Worm (Caenorhabditis elegans): ENCODE data around the gene R07A4.3.
A peak's percentile ranks its signal among the peaks of the same experiment; 100 is the strongest.

Gene R07A4.3

ce11 chrX:10758453-10758852 is 5.0 kb downstream of the R07A4.3 start:
- 0 out of 2 replicates have a peak, but pooled peaks have one; percentile 12 for TF ChIP-seq nfya-2 (GFP tag; IDR thresholded peaks at IDR 0.05)
- TF ChIP-seq snpc-1.1 (tag; optimal IDR thresholded peaks at IDR 0.05; ENCODE audit: insufficient read depth) = no peak

DNA sequence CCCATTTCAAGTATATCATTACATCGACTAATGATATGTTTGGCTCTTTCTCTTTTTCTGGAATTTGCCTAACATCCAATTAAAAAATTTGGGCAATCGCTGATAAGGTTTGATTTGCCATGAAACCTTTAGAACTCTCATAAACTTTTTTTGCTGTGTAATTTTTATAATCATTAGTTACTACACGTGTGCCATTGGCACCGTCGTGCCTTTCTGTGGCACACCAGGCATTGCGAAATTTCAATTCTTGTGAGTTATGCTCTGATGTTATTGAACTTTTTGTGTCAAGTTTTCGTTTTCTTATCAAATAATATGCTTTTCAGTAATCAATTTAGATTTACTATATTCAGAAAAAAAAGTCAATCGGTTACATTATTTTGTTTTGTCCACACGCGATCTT is 7.5 kb downstream of the R07A4.3 start:
- TF ChIP-seq Y53F4B.3 (GFP tag; IDR thresholded peaks at IDR 0.05) (no peak), cebp-1 (GFP tag; IDR thresholded peaks at IDR 0.05) (peak; percentile 81), cebp-1 (tag; optimal IDR thresholded peaks at IDR 0.05) (peak; percentile 91), nhr-80 (tag; optimal IDR thresholded peaks at IDR 0.05) (peak; percentile 6)

DNA sequence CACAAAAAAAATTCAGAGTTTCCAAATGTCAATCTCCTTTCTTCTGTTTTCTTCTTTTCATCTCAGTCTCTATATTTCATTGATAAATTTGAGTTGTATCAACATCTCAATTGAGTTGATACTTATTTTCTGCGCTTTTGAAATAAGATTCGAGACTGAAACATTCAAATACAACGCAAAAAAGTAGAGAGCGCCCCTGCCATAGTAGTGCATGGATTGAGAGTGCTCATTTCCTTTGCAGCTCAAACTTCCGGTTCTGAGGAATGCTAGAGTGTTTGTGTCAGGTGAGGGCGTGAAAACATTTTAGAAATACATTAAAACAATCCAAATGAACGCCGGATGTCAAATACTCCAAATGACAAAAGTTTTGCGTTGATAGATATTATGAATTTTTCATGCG is 9.9 kb downstream of the R07A4.3 start:
- TF ChIP-seq ztf-6 (GFP tag; IDR thresholded peaks at IDR 0.05) (no peak), madf-8 (GFP tag; conservative IDR thresholded peaks at IDR 0.05) (no peak), B0019.2 (GFP tag; conservative IDR thresholded peaks at IDR 0.05) (no peak), F55B11.4 (tag; optimal IDR thresholded peaks at IDR 0.05; ENCODE audit: borderline replicate concordance, insufficient read depth) (no peak)

- no peak for TF ChIP-seq C17E4.6 (GFP tag; IDR thresholded peaks at IDR 0.05)
- TF ChIP-seq ceh-79 (tag; optimal IDR thresholded peaks at IDR 0.05) = no peak
- TF ChIP-seq K11D2.4 (GFP tag; IDR thresholded peaks at IDR 0.05) = peak; percentile 70; the same call in 1 of the 2 replicates
- no peak for TF ChIP-seq ama-1 (optimal IDR thresholded peaks at IDR 0.05)
- no peak for TF ChIP-seq ama-1 (GFP tag; optimal IDR thresholded peaks at IDR 0.05)
- peak; percentile 62 for TF ChIP-seq tbp1 (GFP tag; optimal IDR thresholded peaks at IDR 0.05)
- TF ChIP-seq let-607 (tag; optimal IDR thresholded peaks at IDR 0.05) = peak; percentile 51 to 83
- TF ChIP-seq dpl-1 (GFP tag; optimal IDR thresholded peaks at IDR 0.05) = no peak
- no peak for TF ChIP-seq him-1 (tag; optimal IDR thresholded peaks at IDR 0.05)
- TF ChIP-seq nhr-90 (tag; optimal IDR thresholded peaks at IDR 0.05) = peak; percentile 61
- peak; percentile 54 for TF ChIP-seq athp-1 (tag; optimal IDR thresholded peaks at IDR 0.05)
- TF ChIP-seq D2030.7 (GFP tag; IDR thresholded peaks at IDR 0.05) = no peak
- TF ChIP-seq ztf-22 (GFP tag; optimal IDR thresholded peaks at IDR 0.05) = peak; percentile 87
- no peak for TF ChIP-seq bed-1 (GFP tag; IDR thresholded peaks at IDR 0.05)
- TF ChIP-seq Y53F4B.3 (GFP tag; IDR thresholded peaks at IDR 0.05) = no peak
- TF ChIP-seq ztf-3 (GFP tag; optimal IDR thresholded peaks at IDR 0.05) = peak; percentile 6
- TF ChIP-seq gei-17 (GFP tag; optimal IDR thresholded peaks at IDR 0.05) = peak; percentile 80
- TF ChIP-seq tlf-1 (GFP tag; optimal IDR thresholded peaks at IDR 0.05) = peak; percentile 64
- peak; percentile 91 for TF ChIP-seq K12H6.12 (tag; optimal IDR thresholded peaks at IDR 0.05)
- peak; percentile 82 for TF ChIP-seq ZK185.1 (tag; optimal IDR thresholded peaks at IDR 0.05; ENCODE audit: poor library complexity, severe bottlenecking)
- TF ChIP-seq nhr-179 (tag; optimal IDR thresholded peaks at IDR 0.05) = no peak
- TF ChIP-seq F49E8.2 (tag; optimal IDR thresholded peaks at IDR 0.05; ENCODE audit: insufficient read depth) = no peak
- TF ChIP-seq snpc-4 (GFP tag; optimal IDR thresholded peaks at IDR 0.05) = no peak
- peak in 3 of 4 experiments; percentile 50 to 78 (median 64) for TF ChIP-seq snpc-4 (tag; optimal IDR thresholded peaks at IDR 0.05)
- TF ChIP-seq unc-62 (GFP tag; optimal IDR thresholded peaks at IDR 0.05) = peak; percentile 58
- peak in 1 of 2 experiments; percentile 6 for TF ChIP-seq rec-8 (tag; optimal IDR thresholded peaks at IDR 0.05)
- TF ChIP-seq ceh-91 (GFP tag; IDR thresholded peaks at IDR 0.05) = no peak
- peak; percentile 74 for TF ChIP-seq C06A6.2 (GFP tag; conservative IDR thresholded peaks at IDR 0.05)
- no peak for TF ChIP-seq F57C9.4 (tag; optimal IDR thresholded peaks at IDR 0.05)
- TF ChIP-seq Y95B8A.8 (GFP tag; IDR thresholded peaks at IDR 0.05) = peak; percentile 62; the same call in 1 of the 2 replicates
- TF ChIP-seq pha-4 (tag; optimal IDR thresholded peaks at IDR 0.05) = peak; percentile 58
- no peak for TF ChIP-seq fkh-3 (tag; optimal IDR thresholded peaks at IDR 0.05)
- TF ChIP-seq aptf-2 (GFP tag; conservative IDR thresholded peaks at IDR 0.05) = no peak
- no peak for TF ChIP-seq Y53G8AR.9 (GFP tag; conservative IDR thresholded peaks at IDR 0.05)
- TF ChIP-seq cebp-1 (GFP tag; IDR thresholded peaks at IDR 0.05) = no peak
- TF ChIP-seq cebp-1 (tag; optimal IDR thresholded peaks at IDR 0.05) = peak; percentile 89
These were observed 12.7 kb downstream of the R07A4.3 start for ce11 chrX:10766123-10766622.
